Worm (Caenorhabditis elegans) whole organism, L2 larva: Measurements from ENCODE around the gene klp-19.

ENCODE experiments used
- F13H6.1 ChIP-seq: sonication (generic microtip); optimal IDR thresholded peaks from 2 replicates; lab custom pipeline; 2016; ENCODE audit warnings: missing genetic modification characterization, missing compliant biosample characterization
- R02D3.7 ChIP-seq: fragments of 150-350 bp; optimal IDR thresholded peaks from 2 replicates; lab custom pipeline; 2014; ENCODE audit warnings: missing biosample characterization, missing genetic modification characterization
- ama-1 ChIP-seq: fragments of 150-350 bp; optimal IDR thresholded peaks from 2 replicates; lab custom pipeline; 2018; ENCODE audit warnings: inconsistent platforms
- egl-27 ChIP-seq: sonication (generic microtip); optimal IDR thresholded peaks from 3 replicates; lab custom pipeline; 2017; ENCODE audit warnings: missing biosample characterization, missing genetic modification reagents, missing genetic modification characterization
- lin-39 ChIP-seq: fragments of 150-350 bp; optimal IDR thresholded peaks from 2 replicates; lab custom pipeline; 2014; ENCODE audit warnings: missing biosample characterization, missing genetic modification reagents, missing genetic modification characterization
- nhr-11 ChIP-seq: fragments of 150-350 bp; optimal IDR thresholded peaks from 2 replicates; lab custom pipeline; 2014; ENCODE audit warnings: missing biosample characterization, missing genetic modification characterization
- nhr-6 ChIP-seq: fragments of 150-350 bp; optimal IDR thresholded peaks from 2 replicates; lab custom pipeline; 2014; ENCODE audit warnings: missing biosample characterization, missing genetic modification characterization
- nhr-77 ChIP-seq: fragments of 150-350 bp; optimal IDR thresholded peaks from 2 replicates; lab custom pipeline; 2014; ENCODE audit warnings: missing biosample characterization, missing genetic modification characterization
- skn-1 ChIP-seq: sonication (generic microtip); optimal IDR thresholded peaks from 2 replicates; lab custom pipeline; 2017; ENCODE audit warnings: missing biosample characterization, missing genetic modification characterization
- zag-1 ChIP-seq: fragments of 150-350 bp; optimal IDR thresholded peaks from 2 replicates; lab custom pipeline; 2014; ENCODE audit warnings: missing biosample characterization, missing genetic modification characterization
- ztf-11 ChIP-seq: sonication (generic microtip); optimal IDR thresholded peaks from 2 replicates; lab custom pipeline; 2017; ENCODE audit warnings: missing biosample characterization, missing genetic modification characterization

DNA sequence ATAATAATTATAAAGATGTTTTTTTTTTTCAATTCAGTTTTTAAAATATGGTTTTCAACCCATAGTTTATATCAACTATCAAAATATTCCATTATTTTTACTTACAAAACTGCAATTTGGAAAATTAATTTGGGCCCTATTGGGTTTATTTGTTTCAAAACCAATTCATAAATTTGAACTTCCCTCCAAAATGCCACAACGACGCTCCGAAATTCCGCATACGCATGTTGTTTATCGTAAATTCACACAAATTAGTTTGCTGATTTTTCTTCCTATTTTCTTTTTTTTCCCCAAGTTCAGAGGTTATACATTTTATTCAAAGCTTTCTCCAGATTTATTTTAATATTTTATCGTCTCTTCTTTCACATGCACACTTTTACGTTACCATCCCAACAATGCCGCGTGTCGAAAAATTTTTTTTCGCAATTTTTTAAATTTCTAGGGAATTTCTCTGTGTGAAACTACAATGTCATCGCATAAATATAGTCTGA lies 50.6 kb downstream of the klp-19 start, which contains the start of gene F56A8.3:
- TF ChIP-seq nhr-77 (no peak), skn-1 (tag; lab: Kevin White, UChicago) (no peak), zag-1 (tag; lab: Kevin White, UChicago) (no peak), ztf-11 (tag; lab: Kevin White, UChicago) (no peak), ama-1 (lab: Kevin White, UChicago) (peak; percentile 71), egl-27 (tag; lab: Kevin White, UChicago) (peak; percentile 55), nhr-11 (tag; lab: Kevin White, UChicago) (no peak), nhr-6 (tag; lab: Kevin White, UChicago) (no peak), lin-39 (tag; lab: Kevin White, UChicago) (no peak), R02D3.7 (tag; lab: Kevin White, UChicago) (peak; percentile 95), F13H6.1 (tag; lab: Kevin White, UChicago) (peak; percentile 42)
